Fruit fly (Drosophila melanogaster): ENCODE results near the gene ttm50.

- TF ChIP-seq psq (optimal IDR thresholded peaks at IDR 0.05) (no peak), ttk (optimal IDR thresholded peaks at IDR 0.05) (no peak), h (optimal IDR thresholded peaks at IDR 0.05) (no peak), Myc (optimal IDR thresholded peaks at IDR 0.05) (no peak), Sin3A (optimal IDR thresholded peaks at IDR 0.05) (no peak), insv (optimal IDR thresholded peaks at IDR 0.05) (no peak)
Observed at dm6 chrX:2690376-2690775, 41.6 kb downstream of the ttm50 start.

Measured in Kc167 (cell line).